Fruit fly (Drosophila melanogaster) whole organism, embryonic: ENCODE data around the gene CG15247.
A peak's percentile ranks its signal among the peaks of the same experiment; 100 is the strongest.

ENCODE experiments used
- ATbp ChIP-seq: fragments of 200-800 bp; sonication (Bioruptor generic); optimal IDR thresholded peaks from 2 replicates; lab custom pipeline; 2017; ENCODE audit warnings: missing biosample characterization, mild to moderate bottlenecking, missing genetic modification characterization, missing genetic modification reagents
- Abd-B ChIP-seq: fragments of 200-800 bp; sonication (Bioruptor generic); optimal IDR thresholded peaks from 2 replicates; lab custom pipeline; 2018; ENCODE audit warnings: missing biosample characterization, mild to moderate bottlenecking, missing genetic modification characterization, moderate library complexity
- BEAF-32 ChIP-seq: fragments of 200-800 bp; sonication (Bioruptor generic); optimal IDR thresholded peaks from 3 replicates; lab custom pipeline; 2017; ENCODE audit warnings: missing biosample characterization, missing genetic modification characterization, mild to moderate bottlenecking, moderate library complexity, missing genetic modification reagents
- CG10209 ChIP-seq: fragments of 200-800 bp; sonication (Bioruptor generic); optimal IDR thresholded peaks from 3 replicates; lab custom pipeline; 2017; ENCODE audit warnings: missing biosample characterization, mild to moderate bottlenecking, missing genetic modification characterization, missing genetic modification reagents
- CG11085 ChIP-seq: fragments of 200-800 bp; sonication (Bioruptor generic); IDR thresholded peaks from 2 replicates; pipeline ENCODE4 v1.3.6; 2022; ENCODE audit warnings: missing biosample characterization, missing genetic modification characterization
- CG11398 ChIP-seq: fragments of 200-800 bp; sonication (Bioruptor generic); optimal IDR thresholded peaks from 2 replicates; lab custom pipeline; 2016; ENCODE audit warnings: missing biosample characterization, missing genetic modification characterization
- CG12391 ChIP-seq: fragments of 200-800 bp; sonication (Bioruptor generic); optimal IDR thresholded peaks from 3 replicates; lab custom pipeline; 2018; ENCODE audit warnings: missing biosample characterization, mild to moderate bottlenecking, missing genetic modification characterization, moderate library complexity
- CG13424 ChIP-seq: fragments of 200-800 bp; sonication (Bioruptor generic); optimal IDR thresholded peaks from 2 replicates; lab custom pipeline; 2019; ENCODE audit warnings: missing biosample characterization, mild to moderate bottlenecking, missing genetic modification characterization, moderate library complexity
- CG16815 ChIP-seq: fragments of 200-800 bp; sonication (Bioruptor generic); optimal IDR thresholded peaks from 3 replicates; lab custom pipeline; 2017; ENCODE audit warnings: missing biosample characterization, mild to moderate bottlenecking, missing genetic modification characterization
- CG3281 ChIP-seq: fragments of 200-800 bp; sonication (Bioruptor generic); optimal IDR thresholded peaks from 3 replicates; lab custom pipeline; 2017; ENCODE audit warnings: missing biosample characterization, mild to moderate bottlenecking, missing genetic modification characterization
- CG34376 ChIP-seq: fragments of 200-800 bp; sonication (Bioruptor generic); optimal IDR thresholded peaks from 2 replicates; lab custom pipeline; 2018; ENCODE audit warnings: missing biosample characterization, mild to moderate bottlenecking, missing genetic modification characterization
- CG5953 ChIP-seq: fragments of 200-800 bp; sonication (Bioruptor generic); IDR thresholded peaks from 2 replicates; pipeline ENCODE4 v1.3.6; 2022; ENCODE audit warnings: missing biosample characterization, missing genetic modification characterization
- CG6765 ChIP-seq: fragments of 200-800 bp; sonication (Bioruptor generic); optimal IDR thresholded peaks from 3 replicates; lab custom pipeline; 2017; ENCODE audit warnings: missing biosample characterization, mild to moderate bottlenecking, missing genetic modification characterization
- CG6813 ChIP-seq: fragments of 200-800 bp; sonication (Bioruptor generic); optimal IDR thresholded peaks from 2 replicates; lab custom pipeline; 2017; ENCODE audit warnings: missing biosample characterization, missing genetic modification characterization, mild to moderate bottlenecking, moderate library complexity, missing genetic modification reagents
- CG6854 ChIP-seq: fragments of 200-800 bp; sonication (Bioruptor generic); optimal IDR thresholded peaks from 3 replicates; lab custom pipeline; 2017; ENCODE audit warnings: missing biosample characterization, mild to moderate bottlenecking, missing genetic modification characterization
- CG8359 ChIP-seq: fragments of 200-800 bp; sonication (Bioruptor generic); optimal IDR thresholded peaks from 2 replicates; lab custom pipeline; 2017; ENCODE audit warnings: missing biosample characterization, mild to moderate bottlenecking, missing genetic modification characterization, borderline replicate concordance
- CG8924 ChIP-seq: fragments of 200-800 bp; optimal IDR thresholded peaks from 3 replicates; lab custom pipeline; 2019; ENCODE audit warnings: missing biosample characterization, mild to moderate bottlenecking, missing genetic modification characterization, moderate library complexity
- CG9437 ChIP-seq: fragments of 200-800 bp; sonication (Bioruptor generic); optimal IDR thresholded peaks from 2 replicates; lab custom pipeline; 2018; ENCODE audit warnings: missing biosample characterization, mild to moderate bottlenecking, missing genetic modification characterization
- CG9797 ChIP-seq: fragments of 200-800 bp; sonication (Bioruptor generic); optimal IDR thresholded peaks from 3 replicates; lab custom pipeline; 2018; ENCODE audit warnings: missing biosample characterization, mild to moderate bottlenecking, missing genetic modification characterization
- Chrac-16 ChIP-seq: fragments of 200-800 bp; sonication (Bioruptor generic); optimal IDR thresholded peaks from 3 replicates; lab custom pipeline; 2016; ENCODE audit warnings: missing biosample characterization, missing genetic modification characterization
- CkIIα-i1 ChIP-seq: fragments of 200-800 bp; sonication (Bioruptor generic); IDR thresholded peaks from 2 replicates; pipeline ENCODE4 v1.3.6; 2022; ENCODE audit warnings: missing biosample characterization, missing genetic modification characterization
- Dbx ChIP-seq: fragments of 200-800 bp; sonication (Bioruptor generic); IDR thresholded peaks from 3 replicates; pipeline ENCODE4 v1.3.6; 2022; ENCODE audit warnings: missing biosample characterization, missing genetic modification characterization
- Dfd ChIP-seq, 2 experiments: fragments of >200 bp; optimal IDR thresholded peaks; 2 replicates each; lab custom pipeline; 2017; ENCODE audit warnings: missing biosample characterization in 2 of 2, missing genetic modification characterization in 2 of 2
- E2f1 ChIP-seq: fragments of 200-800 bp; sonication (Bioruptor generic); IDR thresholded peaks from 2 replicates; pipeline ENCODE4 v1.3.6; 2022; ENCODE audit warnings: missing biosample characterization, missing genetic modification characterization
- Hmx ChIP-seq: fragments of 200-800 bp; sonication (Bioruptor generic); optimal IDR thresholded peaks from 2 replicates; lab custom pipeline; 2016; ENCODE audit warnings: missing biosample characterization, missing genetic modification characterization
- Meics ChIP-seq: fragments of 200-800 bp; sonication (Bioruptor generic); optimal IDR thresholded peaks from 2 replicates; lab custom pipeline; 2017; ENCODE audit warnings: missing biosample characterization, mild to moderate bottlenecking, missing genetic modification characterization
- Sox102F ChIP-seq: fragments of 200-800 bp; sonication (Bioruptor generic); optimal IDR thresholded peaks from 2 replicates; lab custom pipeline; 2018; ENCODE audit warnings: missing biosample characterization, mild to moderate bottlenecking, missing genetic modification characterization, moderate library complexity
- Taf1 ChIP-seq: fragments of 200-800 bp; sonication (Bioruptor generic); IDR thresholded peaks from 2 replicates; pipeline ENCODE4 v1.3.6; 2022; ENCODE audit warnings: missing biosample characterization, missing genetic modification characterization
- ase ChIP-seq: fragments of 200-800 bp; sonication (Bioruptor generic); IDR thresholded peaks from 3 replicates; pipeline ENCODE4 v1.3.6; 2022; ENCODE audit warnings: missing biosample characterization, missing genetic modification characterization
- bab2 ChIP-seq: fragments of 200-800 bp; sonication (Bioruptor generic); optimal IDR thresholded peaks from 2 replicates; lab custom pipeline; 2016; ENCODE audit warnings: missing biosample characterization, missing genetic modification characterization
- chinmo ChIP-seq: fragments of 200-800 bp; sonication (Bioruptor generic); IDR thresholded peaks from 4 replicates; pipeline ENCODE4 v1.3.6; 2022; ENCODE audit warnings: missing biosample characterization, missing genetic modification characterization; ENCODE audit not compliant: partially characterized antibody
- crp ChIP-seq, 2 experiments: fragments of 200-800 bp; sonication (Bioruptor generic); optimal IDR thresholded peaks; 2 replicates in 1 of 2; 3 replicates in 1 of 2; lab custom pipeline; 2017; ENCODE audit warnings: missing biosample characterization in 2 of 2, missing genetic modification characterization in 2 of 2, mild to moderate bottlenecking in 1 of 2, moderate library complexity in 1 of 2
- eyg ChIP-seq: fragments of 200-800 bp; sonication (Bioruptor generic); optimal IDR thresholded peaks from 3 replicates; lab custom pipeline; 2016; ENCODE audit warnings: missing biosample characterization, missing genetic modification characterization
- kay ChIP-seq: fragments of 200-800 bp; sonication (Bioruptor generic); optimal IDR thresholded peaks from 2 replicates; lab custom pipeline; 2016; ENCODE audit warnings: missing biosample characterization, missing genetic modification characterization
- otp ChIP-seq: fragments of 200-800 bp; sonication (Bioruptor generic); IDR thresholded peaks from 3 replicates; pipeline ENCODE4, ENCODE4 v1.3.6; 2022; ENCODE audit warnings: missing biosample characterization, missing genetic modification characterization
- pzg ChIP-seq: fragments of 200-800 bp; sonication (Bioruptor generic); optimal IDR thresholded peaks from 3 replicates; lab custom pipeline; 2018; ENCODE audit warnings: missing biosample characterization, mild to moderate bottlenecking, missing genetic modification characterization, moderate library complexity
- sens ChIP-seq: fragments of 200-800 bp; sonication (Bioruptor generic); peaks from one replicate; lab custom pipeline; 2016; ENCODE audit warnings: missing biosample characterization, missing genetic modification characterization
- sens-2 ChIP-seq: fragments of 200-800 bp; sonication (Bioruptor generic); IDR thresholded peaks from 2 replicates; pipeline ENCODE4 v1.3.6; 2022; ENCODE audit warnings: missing biosample characterization, missing genetic modification characterization
- sim ChIP-seq: fragments of 200-800 bp; sonication (Bioruptor generic); IDR thresholded peaks from 2 replicates; pipeline ENCODE4 v1.3.6; 2022; ENCODE audit warnings: missing biosample characterization, missing genetic modification characterization
- slbo ChIP-seq: fragments of 200-800 bp; sonication (Bioruptor generic); IDR thresholded peaks from 2 replicates; pipeline ENCODE4 v1.3.6; 2022; ENCODE audit warnings: missing biosample characterization, missing genetic modification characterization
- tin ChIP-seq: fragments of 200-800 bp; sonication (Bioruptor generic); optimal IDR thresholded peaks from 3 replicates; lab custom pipeline; 2016; ENCODE audit warnings: missing biosample characterization, missing genetic modification characterization
- tio ChIP-seq: fragments of 200-800 bp; sonication (Bioruptor generic); optimal IDR thresholded peaks from 2 replicates; lab custom pipeline; 2017; ENCODE audit warnings: missing biosample characterization, missing genetic modification characterization, inconsistent platforms
- trh ChIP-seq: fragments of 200-800 bp; sonication (Bioruptor generic); optimal IDR thresholded peaks from 2 replicates; lab custom pipeline; 2016; ENCODE audit warnings: missing biosample characterization, missing genetic modification characterization
- ttk ChIP-seq: fragments of 200-800 bp; sonication (Bioruptor generic); IDR thresholded peaks from 2 replicates; pipeline ENCODE4 v2.1.2; 2022; ENCODE audit warnings: missing biosample characterization, missing genetic modification characterization
- unc-4 ChIP-seq: fragments of 200-800 bp; sonication (Bioruptor generic); IDR thresholded peaks from 2 replicates; pipeline ENCODE4 v1.3.6; 2022; ENCODE audit warnings: missing biosample characterization, missing genetic modification characterization; ENCODE audit not compliant: partially characterized antibody
- usp ChIP-seq: fragments of >200 bp; optimal IDR thresholded peaks from 2 replicates; lab custom pipeline; 2017; ENCODE audit warnings: missing biosample characterization, missing genetic modification characterization
- vvl ChIP-seq: fragments of 200-800 bp; sonication (Bioruptor generic); IDR thresholded peaks from 2 replicates; pipeline ENCODE4 v1.3.6; 2022; ENCODE audit warnings: missing biosample characterization, missing genetic modification characterization
- zfh1 ChIP-seq: fragments of 200-800 bp; sonication (Bioruptor generic); IDR thresholded peaks from 3 replicates; pipeline ENCODE4 v1.3.6; 2022; ENCODE audit warnings: missing biosample characterization, missing genetic modification characterization

Gene CG15247

dm6 chrX:9875948-9876853 lies at the start of gene CG15247 (continued):
- TF ChIP-seq zfh1 (GFP tag; lab: Robert Waterston, UW) (peak; percentile 83), ttk (GFP tag; lab: Robert Waterston, UW) (peak; percentile 84), tio (peak; percentile 59), Dbx (GFP tag; lab: Robert Waterston, UW) (peak; percentile 53; the same call in 2 of the 3 replicates), unc-4 (no peak), CG34376 (GFP tag; lab: Kevin White, UChicago) (no peak), pzg (GFP tag; lab: Kevin White, UChicago) (no peak), sim (GFP tag; lab: Robert Waterston, UW) (peak; percentile 58; the same call in 1 of the 2 replicates), CG11085 (GFP tag; lab: Robert Waterston, UW) (peak; percentile 63), CG12391 (peak; percentile 72), crp (GFP tag; optimal IDR thresholded peaks at IDR 0.05; lab: Kevin White, UChicago) (peak in 1 of 2 experiments; percentile 6), chinmo (0 out of 4 replicates have a peak, but pooled peaks have one; percentile 63), sens (GFP tag; lab: Kevin White, UChicago) (peak; percentile 95), slbo (peak; percentile 90), CG10209 (GFP tag; lab: Kevin White, UChicago) (peak; percentile 60), Sox102F (GFP tag; lab: Kevin White, UChicago) (peak; percentile 79), E2f1 (GFP tag; lab: Robert Waterston, UW) (peak; percentile 83), CG9437 (GFP tag; lab: Kevin White, UChicago) (peak; percentile 41), Dfd (GFP tag; optimal IDR thresholded peaks at IDR 0.05; lab: Kevin White, UChicago) (no peak), ase (GFP tag; lab: Robert Waterston, UW) (peak; percentile 60; the same call in 2 of the 3 replicates), CG5953 (GFP tag; lab: Robert Waterston, UW) (peak; percentile 73), kay (peak; percentile 28), eyg (GFP tag; lab: Kevin White, UChicago) (peak; percentile 20), bab2 (GFP tag; lab: Kevin White, UChicago) (peak; percentile 73), CG16815 (peak; percentile 59), CkIIα-i1 (GFP tag; lab: Robert Waterston, UW) (no peak), Taf1 (peak; percentile 72; the same call in 1 of the 2 replicates), Abd-B (GFP tag; lab: Kevin White, UChicago) (peak; percentile 60), CG6854 (GFP tag; lab: Kevin White, UChicago) (no peak), Meics (peak; percentile 71), usp (GFP tag; lab: Kevin White, UChicago) (no peak), CG6765 (GFP tag; lab: Kevin White, UChicago) (peak; percentile 24), CG3281 (GFP tag; lab: Kevin White, UChicago) (peak; percentile 43), CG8359 (GFP tag; lab: Kevin White, UChicago) (no peak), otp (GFP tag; lab: Robert Waterston, UW) (peak; percentile 77), sens-2 (GFP tag; lab: Robert Waterston, UW) (0 out of 2 replicates have a peak, but pooled peaks have one; percentile 18), CG6813 (peak; percentile 4), CG11398 (GFP tag; lab: Kevin White, UChicago) (no peak), tin (GFP tag; lab: Kevin White, UChicago) (peak; percentile 67), ATbp (GFP tag; lab: Kevin White, UChicago) (peak; percentile 54), BEAF-32 (no peak), Hmx (GFP tag; lab: Kevin White, UChicago) (peak; percentile 51), CG9797 (GFP tag; lab: Kevin White, UChicago) (no peak), trh (peak; percentile 43), CG13424 (tag; lab: Kevin White, UChicago) (peak; percentile 85), vvl (GFP tag; lab: Robert Waterston, UW) (peak; percentile 82), Chrac-16 (GFP tag; lab: Kevin White, UChicago) (peak; percentile 50), CG8924 (tag; lab: Kevin White, UChicago) (peak; percentile 59)
